Worm (Caenorhabditis elegans) whole organism, L3 larva: ENCODE measurements around the gene arx-4.

ENCODE experiments used
- R02D3.7 ChIP-seq: fragments of 150-350 bp; optimal IDR thresholded peaks from 2 replicates; lab custom pipeline; 2014; ENCODE audit warnings: missing biosample characterization, missing genetic modification characterization
- ZK546.5 ChIP-seq: sonication (generic microtip); optimal IDR thresholded peaks from 2 replicates; lab custom pipeline; 2017; ENCODE audit warnings: missing biosample characterization, missing genetic modification characterization
- ama-1 ChIP-seq: fragments of 150-350 bp; optimal IDR thresholded peaks from 2 replicates; lab custom pipeline; 2018
- ceh-28 ChIP-seq: fragments of 150-350 bp; optimal IDR thresholded peaks from 2 replicates; lab custom pipeline; 2014; ENCODE audit warnings: missing biosample characterization, missing genetic modification reagents, missing genetic modification characterization
- ceh-82 ChIP-seq: fragments of 150-350 bp; optimal IDR thresholded peaks from 2 replicates; lab custom pipeline; 2014; ENCODE audit warnings: missing biosample characterization, missing genetic modification characterization
- ceh-9 ChIP-seq: sonication (generic microtip); optimal IDR thresholded peaks from 2 replicates; lab custom pipeline; 2018; ENCODE audit warnings: missing biosample characterization, missing genetic modification characterization
- daf-12 ChIP-seq: fragments of 150-350 bp; optimal IDR thresholded peaks from 2 replicates; lab custom pipeline; 2014; ENCODE audit warnings: missing biosample characterization, missing genetic modification reagents, missing genetic modification characterization
- egl-27 ChIP-seq: sonication (generic microtip); optimal IDR thresholded peaks from 4 replicates; lab custom pipeline; 2017; ENCODE audit warnings: missing biosample characterization, missing genetic modification reagents, missing genetic modification characterization
- egl-5 ChIP-seq: fragments of 150-350 bp; optimal IDR thresholded peaks from 2 replicates; lab custom pipeline; 2017; ENCODE audit warnings: missing biosample characterization, missing genetic modification reagents, missing genetic modification characterization, inconsistent platforms
- elt-1 ChIP-seq: fragments of 150-350 bp; optimal IDR thresholded peaks from 2 replicates; lab custom pipeline; 2014; ENCODE audit warnings: missing biosample characterization, missing genetic modification characterization
- elt-2 ChIP-seq: sonication (generic microtip); optimal IDR thresholded peaks from 2 replicates; lab custom pipeline; 2016; ENCODE audit warnings: missing genetic modification reagents, mild to moderate bottlenecking, missing genetic modification characterization, missing compliant biosample characterization
- eor-1 ChIP-seq, 2 experiments: fragments of 150-350 bp; optimal IDR thresholded peaks; 2 replicates each; lab custom pipeline; 2014 to 2018; ENCODE audit warnings: missing biosample characterization in 2 of 2, missing genetic modification characterization in 2 of 2
- fkh-2 ChIP-seq: fragments of 150-350 bp; optimal IDR thresholded peaks from 2 replicates; lab custom pipeline; 2014; ENCODE audit warnings: missing biosample characterization, missing genetic modification reagents, missing genetic modification characterization
- hmg-11 ChIP-seq: sonication (generic microtip); optimal IDR thresholded peaks from 2 replicates; lab custom pipeline; 2016; ENCODE audit warnings: missing genetic modification characterization, missing compliant biosample characterization
- jun-1 ChIP-seq: fragments of 150-350 bp; optimal IDR thresholded peaks from 2 replicates; lab custom pipeline; 2014; ENCODE audit warnings: missing biosample characterization, missing genetic modification reagents, missing genetic modification characterization
- lin-15B ChIP-seq: fragments of 150-350 bp; optimal IDR thresholded peaks from 2 replicates; lab custom pipeline; 2014; ENCODE audit warnings: missing biosample characterization, missing genetic modification characterization
- lin-39 ChIP-seq: fragments of 150-350 bp; optimal IDR thresholded peaks from 2 replicates; lab custom pipeline; 2018; ENCODE audit warnings: missing biosample characterization, missing genetic modification reagents, missing genetic modification characterization
- lsy-12 ChIP-seq: sonication (generic microtip); optimal IDR thresholded peaks from 2 replicates; lab custom pipeline; 2016; ENCODE audit warnings: mild to moderate bottlenecking, missing genetic modification characterization, missing compliant biosample characterization
- mdl-1 ChIP-seq: fragments of 150-350 bp; optimal IDR thresholded peaks from 2 replicates; lab custom pipeline; 2014; ENCODE audit warnings: missing biosample characterization, missing genetic modification characterization
- nfya-1 ChIP-seq: sonication (generic microtip); optimal IDR thresholded peaks from 2 replicates; lab custom pipeline; 2017; ENCODE audit warnings: missing genetic modification characterization, mild to moderate bottlenecking, missing compliant biosample characterization, antibody characterized with exemption, moderate library complexity; ENCODE audit not compliant: insufficient read depth
- nhr-12 ChIP-seq: fragments of 150-350 bp; optimal IDR thresholded peaks from 2 replicates; lab custom pipeline; 2014; ENCODE audit warnings: missing biosample characterization, missing genetic modification characterization
- nhr-23 ChIP-seq: fragments of 150-350 bp; optimal IDR thresholded peaks from 2 replicates; lab custom pipeline; 2014; ENCODE audit warnings: missing biosample characterization, missing genetic modification reagents, missing genetic modification characterization
- nhr-25 ChIP-seq: sonication (generic microtip); optimal IDR thresholded peaks from 2 replicates; lab custom pipeline; 2017; ENCODE audit warnings: missing biosample characterization, missing genetic modification characterization
- nhr-28 ChIP-seq: fragments of 150-350 bp; optimal IDR thresholded peaks from 2 replicates; lab custom pipeline; 2014; ENCODE audit warnings: missing biosample characterization, missing genetic modification characterization
- nhr-43 ChIP-seq: sonication (generic microtip); optimal IDR thresholded peaks from 2 replicates; lab custom pipeline; 2016; ENCODE audit warnings: mild to moderate bottlenecking, missing genetic modification characterization, missing compliant biosample characterization; ENCODE audit not compliant: poor library complexity, severe bottlenecking
- nhr-76 ChIP-seq: fragments of 150-350 bp; sonication (generic microtip); optimal IDR thresholded peaks from 5 replicates; lab custom pipeline; 2014; ENCODE audit warnings: missing biosample characterization, missing genetic modification characterization
- pha-4 ChIP-seq: fragments of 150-350 bp; optimal IDR thresholded peaks from 2 replicates; lab custom pipeline; 2014; ENCODE audit warnings: missing biosample characterization, missing genetic modification reagents, missing genetic modification characterization
- pqm-1 ChIP-seq: fragments of 150-350 bp; optimal IDR thresholded peaks from 2 replicates; lab custom pipeline; 2017; ENCODE audit warnings: missing biosample characterization, missing genetic modification characterization, inconsistent platforms
- sea-2 ChIP-seq: fragments of 150-350 bp; sonication (generic microtip); optimal IDR thresholded peaks from 4 replicates; lab custom pipeline; 2014; ENCODE audit warnings: missing biosample characterization, missing genetic modification reagents, missing genetic modification characterization
- skn-1 ChIP-seq: fragments of 150-350 bp; optimal IDR thresholded peaks from 2 replicates; lab custom pipeline; 2014; ENCODE audit warnings: missing biosample characterization, missing genetic modification characterization
- snpc-4 ChIP-seq: fragments of 150-350 bp; optimal IDR thresholded peaks from 2 replicates; lab custom pipeline; 2014; ENCODE audit warnings: missing biosample characterization, missing genetic modification characterization
- tbx-2 ChIP-seq: sonication (generic microtip); optimal IDR thresholded peaks from 2 replicates; lab custom pipeline; 2016; ENCODE audit warnings: mild to moderate bottlenecking, missing genetic modification characterization, missing compliant biosample characterization
- unc-39 ChIP-seq: sonication (generic microtip); optimal IDR thresholded peaks from 4 replicates; lab custom pipeline; 2017; ENCODE audit warnings: missing biosample characterization, missing genetic modification characterization
- unc-62 ChIP-seq: fragments of 150-350 bp; sonication (generic microtip); optimal IDR thresholded peaks from 4 replicates; lab custom pipeline; 2014; ENCODE audit warnings: missing biosample characterization, missing genetic modification reagents, missing genetic modification characterization
- ztf-11 ChIP-seq: fragments of 150-350 bp; optimal IDR thresholded peaks from 2 replicates; lab custom pipeline; 2014; ENCODE audit warnings: missing biosample characterization, missing genetic modification characterization
- ztf-4 ChIP-seq: fragments of 150-350 bp; optimal IDR thresholded peaks from 2 replicates; lab custom pipeline; 2014; ENCODE audit warnings: missing biosample characterization, missing genetic modification characterization

Gene arx-4

ce11 chrIII:843999-844398 lies 18.1 kb upstream of the arx-4 start (continued):
- TF ChIP-seq nhr-43 (tag; lab: Kevin White, UChicago), result peak; percentile 43
- TF ChIP-seq nhr-28 (tag; lab: Kevin White, UChicago), result no peak
- no peak for TF ChIP-seq ceh-82 (tag; lab: Kevin White, UChicago)
- no peak for TF ChIP-seq eor-1 (tag; optimal IDR thresholded peaks at IDR 0.05; lab: Kevin White, UChicago)
- TF ChIP-seq R02D3.7 (tag; lab: Kevin White, UChicago), result no peak
- TF ChIP-seq nhr-76 (tag; lab: Kevin White, UChicago), result no peak
- no peak for TF ChIP-seq unc-39
- no peak for TF ChIP-seq ama-1 (lab: Kevin White, UChicago)

DNA sequence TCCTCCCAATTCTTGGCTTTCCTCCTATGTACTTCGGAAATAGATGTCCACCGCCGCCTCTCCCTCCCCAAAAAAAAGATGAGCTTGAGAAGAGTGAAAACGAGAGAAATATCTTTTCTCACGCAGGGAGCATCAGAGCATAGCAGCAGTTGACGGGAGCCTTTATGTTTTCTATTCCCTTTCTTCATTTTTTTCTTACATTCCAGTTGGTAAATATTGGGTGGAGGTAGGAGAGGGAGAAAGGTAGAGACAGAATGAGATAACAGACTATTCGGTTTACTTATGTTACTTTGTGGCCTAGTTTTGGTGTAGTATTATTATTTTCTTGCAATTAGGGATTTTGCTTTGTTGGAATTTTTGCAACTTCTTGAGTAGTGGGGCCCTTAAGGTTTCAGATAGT lies 17.5 kb upstream of the arx-4 start:
- TF ChIP-seq pha-4 (tag; lab: Kevin White, UChicago), result peak; percentile 51
- TF ChIP-seq skn-1 (tag; lab: Kevin White, UChicago), result no peak

- TF ChIP-seq ztf-11 (tag; lab: Kevin White, UChicago), result no peak
- peak; percentile 80 for TF ChIP-seq nhr-43 (tag; lab: Kevin White, UChicago)
- no peak for TF ChIP-seq nhr-12 (tag; lab: Kevin White, UChicago)
- TF ChIP-seq ama-1 (lab: Kevin White, UChicago), result peak; percentile 45
- TF ChIP-seq ceh-28 (tag; lab: Kevin White, UChicago), result peak; percentile 12
- peak; percentile 71 for TF ChIP-seq elt-2 (tag; lab: Kevin White, UChicago)
- TF ChIP-seq snpc-4 (tag; lab: Kevin White, UChicago), result no peak
- no peak for TF ChIP-seq egl-27 (tag; lab: Kevin White, UChicago)
- TF ChIP-seq nfya-1 (tag; lab: Kevin White, UChicago), result peak; percentile 30
- no peak for TF ChIP-seq sea-2
- TF ChIP-seq hmg-11 (tag; lab: Kevin White, UChicago), result peak; percentile 12
- no peak for TF ChIP-seq R02D3.7 (tag; lab: Kevin White, UChicago)
- TF ChIP-seq ceh-9, result no peak
- TF ChIP-seq unc-62 (GFP tag; lab: Kevin White, UChicago), result no peak
- no peak for TF ChIP-seq nhr-76 (tag; lab: Kevin White, UChicago)
- TF ChIP-seq mdl-1, result no peak
- peak; percentile 53 for TF ChIP-seq elt-1 (tag; lab: Kevin White, UChicago)
- peak; percentile 84 for TF ChIP-seq pqm-1
- TF ChIP-seq nhr-23, result peak; percentile 65
- peak; percentile 76 for TF ChIP-seq jun-1 (tag; lab: Kevin White, UChicago)
- TF ChIP-seq fkh-2 (tag; lab: Kevin White, UChicago), result no peak
- no peak for TF ChIP-seq ztf-4 (tag; lab: Kevin White, UChicago)
- peak; percentile 4 for TF ChIP-seq nhr-25
- TF ChIP-seq lsy-12 (tag; lab: Kevin White, UChicago), result no peak
- peak; percentile 28 for TF ChIP-seq lin-15B (tag; lab: Kevin White, UChicago)
- no peak for TF ChIP-seq daf-12
- TF ChIP-seq ZK546.5 (tag; lab: Kevin White, UChicago), result no peak
- no peak for TF ChIP-seq ceh-82 (tag; lab: Kevin White, UChicago)
- peak; percentile 86 for TF ChIP-seq pha-4 (tag; lab: Kevin White, UChicago)
- TF ChIP-seq nhr-28 (tag; lab: Kevin White, UChicago), result no peak
- TF ChIP-seq lin-39 (tag; lab: Kevin White, UChicago), result no peak
These were observed 16.6 kb upstream of the arx-4 start, which contains the start of gene K02F3.2 for ce11 chrIII:845485-845884. TSS of gene K02F3.2 (plus strand) at chrIII:845841.

DNA sequence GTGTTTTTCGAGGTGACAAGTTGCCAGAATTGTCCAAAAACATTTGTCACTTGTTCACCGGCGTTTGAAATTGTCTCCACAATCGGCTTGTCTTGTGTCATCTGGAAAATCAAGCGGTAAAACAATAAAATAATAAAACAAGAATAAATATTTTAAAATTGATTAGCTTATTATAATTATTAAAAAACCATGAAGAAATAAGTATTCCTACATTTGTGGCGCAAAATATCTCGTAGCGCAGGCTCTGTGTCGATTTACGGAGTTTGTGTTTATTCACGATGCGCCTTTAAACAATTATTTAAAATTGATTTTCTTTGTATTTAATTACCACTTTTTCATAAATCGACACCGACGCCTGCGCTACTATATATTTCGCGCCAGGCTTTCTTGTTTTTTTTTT lies 9.8 kb upstream of the arx-4 start, which contains the start of gene moma-1:
Gene moma-1, minus strand, starts transcription at position 101 of the 400 bp plus-strand sequence.
- TF ChIP-seq skn-1 (tag; lab: Kevin White, UChicago), result no peak
- no peak for TF ChIP-seq ceh-82 (tag; lab: Kevin White, UChicago)
- no peak for TF ChIP-seq egl-5 (tag; lab: Kevin White, UChicago)
- TF ChIP-seq lin-15B (tag; lab: Kevin White, UChicago), result no peak
- no peak for TF ChIP-seq nhr-12 (tag; lab: Kevin White, UChicago)
- no peak for TF ChIP-seq ztf-11 (tag; lab: Kevin White, UChicago)
- TF ChIP-seq tbx-2 (tag; lab: Kevin White, UChicago), result no peak
- TF ChIP-seq ztf-4 (tag; lab: Kevin White, UChicago), result no peak
